Worm (Caenorhabditis elegans) whole organism, L4 larva: ENCODE data around the gene F54D5.15.

ENCODE experiments used
- F37D6.2 ChIP-seq: sonication (generic microtip); optimal IDR thresholded peaks from 2 replicates; lab custom pipeline; 2016; ENCODE audit warnings: mild to moderate bottlenecking, missing genetic modification characterization, missing compliant biosample characterization
- Y105C5A.15 ChIP-seq: fragments of 200-800 bp; sonication (Bioruptor generic); IDR thresholded peaks from 2 replicates; pipeline ENCODE4 v1.3.6; 2022; ENCODE audit warnings: missing genetic modification characterization, missing compliant biosample characterization
- ZK337.2 ChIP-seq: fragments of 200-800 bp; sonication (Bioruptor generic); IDR thresholded peaks from 2 replicates; pipeline ENCODE4 v1.3.6; 2022; ENCODE audit warnings: missing genetic modification reagents, missing genetic modification characterization, missing compliant biosample characterization
- aha-1 ChIP-seq: fragments of 150-350 bp; peaks from one replicate; lab custom pipeline; 2014; ENCODE audit warnings: missing biosample characterization, missing genetic modification characterization
- aly-2 ChIP-seq: sonication (generic microtip); optimal IDR thresholded peaks from 2 replicates; lab custom pipeline; 2018; ENCODE audit warnings: missing biosample characterization, missing genetic modification characterization
- ceh-20 ChIP-seq: fragments of 200-800 bp; sonication (Bioruptor generic); IDR thresholded peaks from 2 replicates; pipeline ENCODE4 v1.3.6; 2022; ENCODE audit warnings: missing genetic modification reagents, missing genetic modification characterization, missing compliant biosample characterization
- ceh-28 ChIP-seq: fragments of 150-350 bp; optimal IDR thresholded peaks from 2 replicates; lab custom pipeline; 2014; ENCODE audit warnings: missing biosample characterization, missing genetic modification reagents, missing genetic modification characterization
- ces-1 ChIP-seq: fragments of 150-350 bp; sonication (generic microtip); optimal IDR thresholded peaks from 4 replicates; lab custom pipeline; 2014; ENCODE audit warnings: missing biosample characterization, missing genetic modification reagents, missing genetic modification characterization
- cey-2 ChIP-seq: sonication (generic microtip); optimal IDR thresholded peaks from 3 replicates; lab custom pipeline; 2017; ENCODE audit warnings: missing genetic modification characterization, mild to moderate bottlenecking, missing compliant biosample characterization, antibody characterized with exemption, borderline replicate concordance; ENCODE audit not compliant: insufficient read depth
- daf-16 ChIP-seq, 3 experiments: sonication (generic microtip); optimal IDR thresholded peaks; 2 replicates each; lab custom pipeline; 2016 to 2017; ENCODE audit warnings: missing genetic modification characterization in 3 of 3, missing genetic modification reagents in 3 of 3, mild to moderate bottlenecking in 2 of 3, missing compliant biosample characterization in 2 of 3, missing biosample characterization in 1 of 3, moderate library complexity in 1 of 3
- dpl-1 ChIP-seq: fragments of 150-350 bp; optimal IDR thresholded peaks from 2 replicates; lab custom pipeline; 2014; ENCODE audit warnings: missing biosample characterization, missing genetic modification reagents, missing genetic modification characterization
- dve-1 ChIP-seq: sonication (generic microtip); optimal IDR thresholded peaks from 2 replicates; lab custom pipeline; 2017; ENCODE audit warnings: antibody characterized with exemption, mild to moderate bottlenecking, missing genetic modification characterization, missing compliant biosample characterization; ENCODE audit not compliant: insufficient read depth
- egl-27 ChIP-seq: sonication (generic microtip); optimal IDR thresholded peaks from 3 replicates; lab custom pipeline; 2017; ENCODE audit warnings: missing biosample characterization, missing genetic modification reagents, missing genetic modification characterization
- fkh-10 ChIP-seq: fragments of 150-350 bp; optimal IDR thresholded peaks from 2 replicates; lab custom pipeline; 2014; ENCODE audit warnings: missing biosample characterization, missing genetic modification reagents, missing genetic modification characterization
- hif-1 ChIP-seq, 2 experiments: sonication (generic microtip); optimal IDR thresholded peaks; 2 replicates each; lab custom pipeline; 2016 to 2017; ENCODE audit warnings: missing compliant biosample characterization in 2 of 2, missing genetic modification characterization in 2 of 2, missing genetic modification reagents in 2 of 2, missing genotype in 2 of 2, mild to moderate bottlenecking in 1 of 2
- hmg-1.1 ChIP-seq: fragments of 200-800 bp; sonication (Bioruptor generic); IDR thresholded peaks from 2 replicates; pipeline ENCODE4 v1.3.6; 2022; ENCODE audit warnings: missing genetic modification reagents, missing genetic modification characterization, missing compliant biosample characterization
- lin-15B ChIP-seq: fragments of 150-350 bp; sonication (generic microtip); optimal IDR thresholded peaks from 3 replicates; lab custom pipeline; 2014; ENCODE audit warnings: missing biosample characterization, missing genetic modification characterization
- lin-38 ChIP-seq: fragments of 200-800 bp; sonication (Bioruptor generic); IDR thresholded peaks from 2 replicates; pipeline ENCODE4 v1.3.6; 2022; ENCODE audit warnings: missing genetic modification reagents, missing genetic modification characterization, missing compliant biosample characterization
- lir-3 ChIP-seq: sonication (generic microtip); optimal IDR thresholded peaks from 2 replicates; lab custom pipeline; 2016; ENCODE audit warnings: mild to moderate bottlenecking, missing genetic modification characterization, missing compliant biosample characterization
- mdl-1 ChIP-seq, 2 experiments: fragments of 150-350 bp in 1 of 2; sonication (generic microtip) in 1 of 2; optimal IDR thresholded peaks; 2 replicates each; lab custom pipeline; 2014 to 2017; ENCODE audit warnings: missing biosample characterization in 2 of 2, missing genetic modification characterization in 2 of 2
- mdt-29 ChIP-seq: fragments of 200-800 bp; sonication (Bioruptor generic); IDR thresholded peaks from 2 replicates; pipeline ENCODE4 v1.3.6; 2022; ENCODE audit warnings: missing genetic modification reagents, missing genetic modification characterization, missing compliant biosample characterization
- mes-2 ChIP-seq: sonication (generic microtip); optimal IDR thresholded peaks from 2 replicates; lab custom pipeline; 2016; ENCODE audit warnings: missing genotype, mild to moderate bottlenecking, missing genetic modification characterization, missing compliant biosample characterization; ENCODE audit not compliant: poor library complexity, severe bottlenecking
- nhr-10 ChIP-seq: fragments of 150-350 bp; optimal IDR thresholded peaks from 2 replicates; lab custom pipeline; 2014; ENCODE audit warnings: missing biosample characterization, missing genetic modification characterization
- nhr-111 ChIP-seq: fragments of 200-800 bp; sonication (Bioruptor generic); optimal IDR thresholded peaks from 2 replicates; lab custom pipeline; 2018; ENCODE audit warnings: mild to moderate bottlenecking, missing genetic modification characterization, missing compliant biosample characterization
- nhr-237 ChIP-seq: sonication (generic microtip); optimal IDR thresholded peaks from 2 replicates; lab custom pipeline; 2017; ENCODE audit warnings: missing biosample characterization, missing genetic modification characterization
- nhr-28 ChIP-seq: fragments of 150-350 bp; optimal IDR thresholded peaks from 2 replicates; lab custom pipeline; 2014; ENCODE audit warnings: missing biosample characterization, missing genetic modification characterization
- nhr-48 ChIP-seq: sonication (generic microtip); optimal IDR thresholded peaks from 2 replicates; lab custom pipeline; 2016; ENCODE audit warnings: mild to moderate bottlenecking, missing genetic modification characterization, missing compliant biosample characterization
- nhr-76 ChIP-seq: fragments of 150-350 bp; optimal IDR thresholded peaks from 2 replicates; lab custom pipeline; 2014; ENCODE audit warnings: missing biosample characterization, missing genetic modification characterization
- pha-4 ChIP-seq, 2 experiments: fragments of 150-350 bp in 1 of 2; fragments of 200-800 bp in 1 of 2; sonication (Bioruptor generic) in 1 of 2; IDR thresholded peaks in 1 of 2; optimal IDR thresholded peaks in 1 of 2; 2 replicates each; pipeline versions ENCODE4 v1.3.6 to Lab custom; 2014 to 2022; ENCODE audit warnings: missing genetic modification characterization in 2 of 2, missing genetic modification reagents in 2 of 2, missing biosample characterization in 1 of 2, missing compliant biosample characterization in 1 of 2
- php-3 ChIP-seq: fragments of 200-800 bp; sonication (Bioruptor generic); IDR thresholded peaks from 2 replicates; pipeline ENCODE4 v1.3.6; 2022; ENCODE audit warnings: missing genetic modification reagents, missing genetic modification characterization, missing compliant biosample characterization
- sdz-12 ChIP-seq: fragments of 200-800 bp; sonication (Bioruptor generic); optimal IDR thresholded peaks from 2 replicates; lab custom pipeline; 2018; ENCODE audit warnings: mild to moderate bottlenecking, missing genetic modification characterization, missing compliant biosample characterization
- snpc-1.2 ChIP-seq: fragments of 200-800 bp; sonication (Bioruptor generic); IDR thresholded peaks from 2 replicates; pipeline ENCODE4 v1.3.6; 2022; ENCODE audit warnings: missing genetic modification reagents, missing genetic modification characterization, missing compliant biosample characterization
- unc-130 ChIP-seq: sonication (generic microtip); optimal IDR thresholded peaks from 2 replicates; lab custom pipeline; 2016; ENCODE audit warnings: missing genetic modification reagents, missing genetic modification characterization, missing compliant biosample characterization
- unc-62 ChIP-seq, 3 experiments: fragments of 150-350 bp in 1 of 3; sonication (generic microtip); optimal IDR thresholded peaks in 2 of 3; peaks in 1 of 3; 1 replicate in 1 of 3; 2 replicates in 2 of 3; lab custom pipeline; 2014 to 2017; ENCODE audit warnings: missing biosample characterization in 3 of 3, missing genetic modification characterization in 3 of 3, missing genetic modification reagents in 3 of 3, missing genotype in 1 of 3
- zip-11 ChIP-seq: fragments of 200-800 bp; sonication (Bioruptor generic); IDR thresholded peaks from 2 replicates; pipeline ENCODE4 v1.3.6; 2022; ENCODE audit warnings: missing genetic modification characterization, missing compliant biosample characterization
- ztf-7 ChIP-seq: fragments of 150-350 bp; optimal IDR thresholded peaks from 2 replicates; lab custom pipeline; 2014; ENCODE audit warnings: missing biosample characterization, missing genetic modification characterization

Gene F54D5.15

ce11 chrII:11595368-11595996, 31.5 kb upstream of the F54D5.15 start, which contains the start of gene gfat-1 (continued):
- TF ChIP-seq Y105C5A.15: no peak

ce11 chrII:11592023-11592422, 28.0 kb upstream of the F54D5.15 start, which contains the start of gene F07A11.1:
Gene F07A11.1 (minus strand): TSS chrII:11592123.
- TF ChIP-seq unc-130 (GFP tag; lab: Kevin White, UChicago) (peak; percentile 10), ceh-20 (GFP tag; lab: Robert Waterston, UW) (no peak), nhr-237 (tag; lab: Kevin White, UChicago) (no peak)

- peak; percentile 69 for TF ChIP-seq aha-1 (tag; lab: Kevin White, UChicago)
- TF ChIP-seq lin-38 (GFP tag; lab: Robert Waterston, UW): no peak
These were observed 27.5 kb upstream of the F54D5.15 start for ce11 chrII:11591558-11591957.

ce11 chrII:11588304-11588703, 24.3 kb upstream of the F54D5.15 start:
- no peak for TF ChIP-seq cey-2
- peak in 1 of 2 experiments; percentile 61 for TF ChIP-seq unc-62 (GFP tag; optimal IDR thresholded peaks at IDR 0.05 in 1 of 2; lab: Kevin White, UChicago)
- TF ChIP-seq unc-62 (tag; optimal IDR thresholded peaks at IDR 0.05; lab: Kevin White, UChicago): no peak
- no peak for TF ChIP-seq nhr-76 (tag; lab: Kevin White, UChicago)

- TF ChIP-seq ZK337.2 (GFP tag; lab: Robert Waterston, UW) (no peak), lin-38 (GFP tag; lab: Robert Waterston, UW) (peak; percentile 30; the same call in 1 of the 2 replicates)
These were observed 18.7 kb upstream of the F54D5.15 start, which contains the start of gene ints-7 for ce11 chrII:11582698-11583097. Gene ints-7 (plus strand): TSS chrII:11582849.

- TF ChIP-seq egl-27 (tag; lab: Kevin White, UChicago) (no peak), sdz-12 (no peak), F37D6.2 (no peak), daf-16 (GFP tag; optimal IDR thresholded peaks at IDR 0.05; lab: Kevin White, UChicago) (no peak), daf-16 (tag; optimal IDR thresholded peaks at IDR 0.05; lab: Kevin White, UChicago) (peak; percentile 16), ceh-28 (no peak), mdl-1 (tag; optimal IDR thresholded peaks at IDR 0.05; lab: Kevin White, UChicago) (no peak), ces-1 (GFP tag; lab: Kevin White, UChicago) (no peak), nhr-10 (tag; lab: Kevin White, UChicago) (no peak), lir-3 (tag; lab: Kevin White, UChicago) (no peak), php-3 (no peak), fkh-10 (GFP tag; lab: Kevin White, UChicago) (peak; percentile 18), mdt-29 (no peak), zip-11 (no peak), nhr-28 (peak; percentile 13), hmg-1.1 (peak; percentile 40; the same call in 1 of the 2 replicates), ztf-7 (tag; lab: Kevin White, UChicago) (no peak), nhr-111 (GFP tag; lab: Kevin White, UChicago) (no peak), aha-1 (tag; lab: Kevin White, UChicago) (peak; percentile 56), dpl-1 (GFP tag; lab: Kevin White, UChicago) (peak; percentile 65), nhr-48 (no peak), mes-2 (tag; lab: Kevin White, UChicago) (peak; percentile 83), hif-1 (tag; optimal IDR thresholded peaks at IDR 0.05; lab: Kevin White, UChicago) (no peak), dve-1 (tag; lab: Kevin White, UChicago) (peak; percentile 27), aly-2 (tag; lab: Kevin White, UChicago) (no peak), lin-15B (tag; lab: Kevin White, UChicago) (no peak), pha-4 (GFP tag; IDR thresholded peaks at IDR 0.05; lab: Robert Waterston, UW) (no peak), pha-4 (tag; optimal IDR thresholded peaks at IDR 0.05; lab: Kevin White, UChicago) (peak; percentile 47), snpc-1.2 (GFP tag; lab: Robert Waterston, UW) (no peak)
These were observed 14.3 kb upstream of the F54D5.15 start, which contains the start of gene smc-6 for ce11 chrII:11578327-11578726. Gene smc-6 (plus strand): TSS chrII:11578716.
